Worm (Caenorhabditis elegans): ENCODE data around the gene fipr-4.

The fipr-4 gene

ce11 chrV:10204863-10205338 lies 23.4 kb downstream of the fipr-4 start, which contains the start of the genes ZK856.19 and ZK856.11 (continued):
- TF ChIP-seq lsl-1 (GFP tag; optimal IDR thresholded peaks at IDR 0.05) (peak; percentile 31), D2030.7 (GFP tag; IDR thresholded peaks at IDR 0.05) (peak; percentile 17; the same call in 1 of the 2 replicates), ceh-100 (GFP tag; IDR thresholded peaks at IDR 0.05) (no peak), F23B12.7 (tag; optimal IDR thresholded peaks at IDR 0.05; ENCODE audit: insufficient read depth) (peak; percentile 45), bed-2 (GFP tag; IDR thresholded peaks at IDR 0.05) (no peak), cebp-1 (GFP tag; IDR thresholded peaks at IDR 0.05) (no peak), cebp-1 (tag; optimal IDR thresholded peaks at IDR 0.05) (peak; percentile 54), unc-130 (GFP tag; optimal IDR thresholded peaks at IDR 0.05) (peak; percentile 5), mxl-1 (tag; optimal IDR thresholded peaks at IDR 0.05) (no peak), tbp1 (GFP tag; optimal IDR thresholded peaks at IDR 0.05) (peak; percentile 44), madf-6 (GFP tag; IDR thresholded peaks at IDR 0.05) (peak; percentile 24; the same call in 1 of the 2 replicates), hlh-26 (GFP tag; conservative IDR thresholded peaks at IDR 0.05) (no peak), hmg-1.2 (GFP tag; IDR thresholded peaks at IDR 0.05) (peak; percentile 32; the same call in 1 of the 2 replicates), sdz-38 (tag; optimal IDR thresholded peaks at IDR 0.05) (no peak), snpc-3.4 (tag; optimal IDR thresholded peaks at IDR 0.05) (peak; percentile 41), pbrm-1 (GFP tag; IDR thresholded peaks at IDR 0.05) (0 out of 2 replicates have a peak, but pooled peaks have one; percentile 20), zim-3 (tag; optimal IDR thresholded peaks at IDR 0.05) (no peak), madf-10 (tag; optimal IDR thresholded peaks at IDR 0.05) (peak; percentile 29), hsf-1 (GFP tag; IDR thresholded peaks at IDR 0.05) (0 out of 2 replicates have a peak, but pooled peaks have one; percentile 18), attf-5 (GFP tag; optimal IDR thresholded peaks at IDR 0.05) (no peak), ceh-27 (GFP tag; optimal IDR thresholded peaks at IDR 0.05) (peak; percentile 14), Y53G8AR.9 (GFP tag; conservative IDR thresholded peaks at IDR 0.05) (0 out of 2 replicates have a peak, but pooled peaks have one; percentile 65), F49E8.2 (tag; optimal IDR thresholded peaks at IDR 0.05; ENCODE audit: insufficient read depth) (peak; percentile 41), snpc-4 (GFP tag; optimal IDR thresholded peaks at IDR 0.05) (no peak), snpc-4 (tag; optimal IDR thresholded peaks at IDR 0.05) (peak in 2 of 4 experiments; percentile 35 to 49)

ce11 chrV:10203435-10204009 lies 24.7 kb downstream of the fipr-4 start, which contains the start of gene chpf-1:
Gene chpf-1, minus strand, starts transcription at chrV:10203485.
- TF ChIP-seq nhr-179 (tag; optimal IDR thresholded peaks at IDR 0.05) (no peak), nfya-2 (GFP tag; IDR thresholded peaks at IDR 0.05) (no peak), nfyb-1 (GFP tag; IDR thresholded peaks at IDR 0.05) (no peak), bed-2 (GFP tag; IDR thresholded peaks at IDR 0.05) (no peak), aptf-3 (GFP tag; IDR thresholded peaks at IDR 0.05) (no peak), nhr-80 (tag; optimal IDR thresholded peaks at IDR 0.05) (peak; percentile 65), pha-4 (tag; optimal IDR thresholded peaks at IDR 0.05) (no peak), F55B11.4 (tag; optimal IDR thresholded peaks at IDR 0.05; ENCODE audit: borderline replicate concordance, insufficient read depth) (no peak), attf-3 (GFP tag; conservative IDR thresholded peaks at IDR 0.05) (no peak), repo-1 (tag; optimal IDR thresholded peaks at IDR 0.05) (no peak), xnd-1 (tag; optimal IDR thresholded peaks at IDR 0.05) (no peak), F22D6.2 (tag; optimal IDR thresholded peaks at IDR 0.05) (no peak), ama-1 (optimal IDR thresholded peaks at IDR 0.05) (no peak), ama-1 (GFP tag; optimal IDR thresholded peaks at IDR 0.05) (no peak), lin-35 (GFP tag; optimal IDR thresholded peaks at IDR 0.05) (no peak), tbp1 (GFP tag; optimal IDR thresholded peaks at IDR 0.05) (no peak), hlh-26 (GFP tag; conservative IDR thresholded peaks at IDR 0.05) (no peak), egrh-3 (GFP tag; IDR thresholded peaks at IDR 0.05) (no peak), snpc-4 (GFP tag; optimal IDR thresholded peaks at IDR 0.05) (no peak), snpc-4 (tag; optimal IDR thresholded peaks at IDR 0.05) (peak in 2 of 4 experiments; percentile 33 to 36), bed-1 (GFP tag; IDR thresholded peaks at IDR 0.05) (no peak), pbrm-1 (GFP tag; IDR thresholded peaks at IDR 0.05) (no peak), die-1 (tag; optimal IDR thresholded peaks at IDR 0.05) (no peak), ztf-22 (GFP tag; optimal IDR thresholded peaks at IDR 0.05) (no peak), Y53F4B.3 (GFP tag; IDR thresholded peaks at IDR 0.05) (no peak), cebp-1 (GFP tag; IDR thresholded peaks at IDR 0.05) (no peak), cebp-1 (tag; optimal IDR thresholded peaks at IDR 0.05) (peak; percentile 2), madf-6 (GFP tag; IDR thresholded peaks at IDR 0.05) (0 out of 2 replicates have a peak, but pooled peaks have one; percentile 17), egl-18 (GFP tag; IDR thresholded peaks at IDR 0.05) (no peak), lin-26 (GFP tag; IDR thresholded peaks at IDR 0.05) (no peak)

Data from whole organism, young adult.